Fruit fly (Drosophila melanogaster) whole organism, embryonic: ENCODE measurements around the gene CG16775.

Experiments
- ATbp ChIP-seq: fragments of 200-800 bp; sonication (Bioruptor generic); optimal IDR thresholded peaks from 2 replicates; lab custom pipeline; 2017; ENCODE audit warnings: missing biosample characterization, mild to moderate bottlenecking, missing genetic modification characterization, missing genetic modification reagents
- Abd-B ChIP-seq: fragments of 200-800 bp; sonication (Bioruptor generic); optimal IDR thresholded peaks from 2 replicates; lab custom pipeline; 2018; ENCODE audit warnings: missing biosample characterization, mild to moderate bottlenecking, missing genetic modification characterization, moderate library complexity
- Asciz ChIP-seq: fragments of 200-800 bp; sonication (Bioruptor generic); optimal IDR thresholded peaks from 2 replicates; lab custom pipeline; 2017; ENCODE audit warnings: missing biosample characterization, mild to moderate bottlenecking, missing genetic modification characterization, missing genetic modification reagents
- Atf6 ChIP-seq: fragments of 200-800 bp; sonication (Bioruptor generic); IDR thresholded peaks from 2 replicates; pipeline ENCODE4 v1.3.6; 2022; ENCODE audit warnings: missing biosample characterization, missing genetic modification characterization
- CG10959 ChIP-seq: fragments of 200-800 bp; sonication (Bioruptor generic); IDR thresholded peaks from 2 replicates; pipeline ENCODE4 v1.3.6; 2022; ENCODE audit warnings: missing biosample characterization, missing genetic modification characterization
- CG15514 ChIP-seq: fragments of 200-800 bp; sonication (Bioruptor generic); optimal IDR thresholded peaks from 3 replicates; lab custom pipeline; 2017; ENCODE audit warnings: missing biosample characterization, missing genetic modification characterization, mild to moderate bottlenecking, moderate library complexity, missing genetic modification reagents
- CG16863 ChIP-seq: fragments of 200-800 bp; sonication (Bioruptor generic); optimal IDR thresholded peaks from 3 replicates; lab custom pipeline; 2016; ENCODE audit warnings: missing biosample characterization, missing genetic modification characterization
- CG1792 ChIP-seq: fragments of 200-800 bp; sonication (Bioruptor generic); optimal IDR thresholded peaks from 2 replicates; lab custom pipeline; 2016; ENCODE audit warnings: missing biosample characterization, missing genetic modification characterization
- CG30403 ChIP-seq: fragments of 200-800 bp; sonication (Bioruptor generic); optimal IDR thresholded peaks from 3 replicates; lab custom pipeline; 2016; ENCODE audit warnings: missing biosample characterization, missing genetic modification characterization
- CG31388 ChIP-seq: fragments of 200-800 bp; sonication (Bioruptor generic); optimal IDR thresholded peaks from 2 replicates; lab custom pipeline; 2016; ENCODE audit warnings: missing biosample characterization, missing genetic modification characterization
- CG4328 ChIP-seq: fragments of 200-800 bp; sonication (Bioruptor generic); optimal IDR thresholded peaks from 3 replicates; lab custom pipeline; 2017; ENCODE audit warnings: missing biosample characterization, missing genetic modification reagents, missing genetic modification characterization
- CG4424 ChIP-seq: fragments of 200-800 bp; sonication (Bioruptor generic); optimal IDR thresholded peaks from 3 replicates; lab custom pipeline; 2016; ENCODE audit warnings: missing biosample characterization, missing genetic modification characterization
- CG4707 ChIP-seq: fragments of 200-800 bp; sonication (Bioruptor generic); optimal IDR thresholded peaks from 2 replicates; lab custom pipeline; 2018; ENCODE audit warnings: missing biosample characterization, mild to moderate bottlenecking, missing genetic modification characterization, moderate library complexity
- CG6272 ChIP-seq: fragments of 200-800 bp; sonication (Bioruptor generic); IDR thresholded peaks from 2 replicates; pipeline ENCODE4 v1.3.6; 2022; ENCODE audit warnings: missing biosample characterization, missing genetic modification characterization
- CG8089 ChIP-seq: fragments of 200-800 bp; sonication (Bioruptor generic); optimal IDR thresholded peaks from 3 replicates; lab custom pipeline; 2016; ENCODE audit warnings: missing biosample characterization, missing genetic modification characterization
- CG9932 ChIP-seq: fragments of 200-800 bp; sonication (Bioruptor generic); IDR thresholded peaks from 2 replicates; pipeline ENCODE4 v1.3.6; 2022; ENCODE audit warnings: missing biosample characterization, missing genetic modification characterization
- CTCF ChIP-seq: fragments of 200-800 bp; sonication (Bioruptor generic); optimal IDR thresholded peaks from 2 replicates; lab custom pipeline; 2017; ENCODE audit warnings: missing biosample characterization, mild to moderate bottlenecking, missing genetic modification characterization, moderate library complexity
- CoRest ChIP-seq: fragments of 200-800 bp; sonication (Bioruptor generic); optimal IDR thresholded peaks from 3 replicates; lab custom pipeline; 2018; ENCODE audit warnings: missing biosample characterization, mild to moderate bottlenecking, missing genetic modification characterization, moderate library complexity
- E2f2 ChIP-seq: fragments of 200-800 bp; sonication (Bioruptor generic); IDR thresholded peaks from 2 replicates; pipeline ENCODE4 v1.3.6; 2022; ENCODE audit warnings: missing biosample characterization, missing genetic modification characterization
- Hr78 ChIP-seq, 2 experiments: fragments of 200-800 bp in 1 of 2; fragments of >200 bp in 1 of 2; sonication (Bioruptor generic) in 1 of 2; optimal IDR thresholded peaks; 2 replicates each; lab custom pipeline; 2017 to 2019; ENCODE audit warnings: missing biosample characterization in 2 of 2, missing genetic modification characterization in 2 of 2, mild to moderate bottlenecking in 1 of 2, moderate library complexity in 1 of 2
- Kr ChIP-seq: fragments of 200-800 bp; sonication (Bioruptor generic); optimal IDR thresholded peaks from 2 replicates; lab custom pipeline; 2017; ENCODE audit warnings: missing biosample characterization, mild to moderate bottlenecking, missing genetic modification characterization
- Lhr ChIP-seq: fragments of 200-800 bp; sonication (Bioruptor generic); optimal IDR thresholded peaks from 3 replicates; lab custom pipeline; 2017; ENCODE audit warnings: mild to moderate bottlenecking, missing biosample characterization, missing genetic modification reagents, missing genetic modification characterization
- Mes4 ChIP-seq: fragments of 200-800 bp; sonication (Bioruptor generic); optimal IDR thresholded peaks from 2 replicates; lab custom pipeline; 2016; ENCODE audit warnings: missing biosample characterization, missing genetic modification characterization
- NK7.1 ChIP-seq: fragments of 200-800 bp; sonication (Bioruptor generic); optimal IDR thresholded peaks from 3 replicates; lab custom pipeline; 2016; ENCODE audit warnings: missing biosample characterization, missing genetic modification characterization
- Rfx ChIP-seq: fragments of 200-800 bp; sonication (Bioruptor generic); IDR thresholded peaks from 2 replicates; pipeline ENCODE4 v1.3.6; 2022; ENCODE audit warnings: missing biosample characterization, missing genetic modification characterization
- Six4 ChIP-seq: fragments of 200-800 bp; sonication (Bioruptor generic); optimal IDR thresholded peaks from 2 replicates; lab custom pipeline; 2016; ENCODE audit warnings: missing biosample characterization, missing genetic modification characterization
- Stat92E ChIP-seq, 3 experiments: fragments of >200 bp in 2 of 3; fragments of 200-800 bp in 1 of 3; sonication (Bioruptor generic) in 1 of 3; optimal IDR thresholded peaks; 2 replicates each; lab custom pipeline; 2017 to 2019; ENCODE audit warnings: missing biosample characterization in 3 of 3, missing genetic modification characterization in 3 of 3, mild to moderate bottlenecking in 1 of 3, moderate library complexity in 1 of 3
- Tbp ChIP-seq: fragments of >200 bp; optimal IDR thresholded peaks from 2 replicates; lab custom pipeline; 2018; ENCODE audit warnings: missing biosample characterization, missing genetic modification characterization
- Trl ChIP-seq, 3 experiments: fragments of >200 bp in 2 of 3; fragments of 200-800 bp in 1 of 3; sonication (Bioruptor generic) in 1 of 3; optimal IDR thresholded peaks; 2 replicates in 1 of 3; 3 replicates in 2 of 3; lab custom pipeline; 2016 to 2017; ENCODE audit warnings: missing biosample characterization in 1 of 3, missing genetic modification characterization in 1 of 3
- Vsx1 ChIP-seq: fragments of 200-800 bp; sonication (Bioruptor generic); optimal IDR thresholded peaks from 2 replicates; lab custom pipeline; 2017; ENCODE audit warnings: missing biosample characterization, mild to moderate bottlenecking, missing genetic modification characterization, missing genetic modification reagents
- Xrp1 ChIP-seq: fragments of 200-800 bp; sonication (Bioruptor generic); IDR thresholded peaks from 2 replicates; pipeline ENCODE4 v1.3.6; 2022; ENCODE audit warnings: missing biosample characterization, missing genetic modification characterization
- amos ChIP-seq: fragments of 200-800 bp; sonication (Bioruptor generic); IDR thresholded peaks from 2 replicates; pipeline ENCODE4 v1.3.6; 2022; ENCODE audit warnings: missing biosample characterization, missing genetic modification characterization; ENCODE audit not compliant: partially characterized antibody
- ash1 ChIP-seq: fragments of 200-800 bp; sonication (Bioruptor generic); optimal IDR thresholded peaks from 2 replicates; lab custom pipeline; 2018; ENCODE audit warnings: missing biosample characterization, mild to moderate bottlenecking, missing genetic modification characterization
- btn ChIP-seq: fragments of 200-800 bp; sonication (Bioruptor generic); optimal IDR thresholded peaks from 2 replicates; lab custom pipeline; 2016; ENCODE audit warnings: missing biosample characterization, missing genetic modification characterization
- cad ChIP-seq: fragments of >200 bp; optimal IDR thresholded peaks from 2 replicates; lab custom pipeline; 2017; ENCODE audit warnings: missing biosample characterization, missing genetic modification characterization
- cas ChIP-seq: fragments of 200-800 bp; sonication (Bioruptor generic); IDR thresholded peaks from 2 replicates; pipeline ENCODE4 v1.3.6; 2022; ENCODE audit warnings: missing biosample characterization, missing genetic modification characterization
- chn ChIP-seq: fragments of 200-800 bp; sonication (Bioruptor generic); optimal IDR thresholded peaks from 2 replicates; lab custom pipeline; 2016; ENCODE audit warnings: missing biosample characterization, missing genetic modification characterization
- crol ChIP-seq: fragments of 200-800 bp; sonication (Bioruptor generic); IDR thresholded peaks from 2 replicates; pipeline ENCODE4 v1.3.6; 2022; ENCODE audit warnings: missing biosample characterization, missing genetic modification characterization
- esg ChIP-seq: fragments of 200-800 bp; sonication (Bioruptor generic); conservative IDR thresholded peaks from 2 replicates; pipeline ENCODE4 v1.3.6; 2022; ENCODE audit warnings: missing biosample characterization, missing genetic modification characterization
- ewg ChIP-seq: fragments of 200-800 bp; sonication (Bioruptor generic); optimal IDR thresholded peaks from 3 replicates; lab custom pipeline; 2017; ENCODE audit warnings: mild to moderate bottlenecking, missing biosample characterization, missing genetic modification reagents, missing genetic modification characterization
- exex ChIP-seq: fragments of 200-800 bp; sonication (Bioruptor generic); optimal IDR thresholded peaks from 4 replicates; lab custom pipeline; 2018; ENCODE audit warnings: missing biosample characterization, mild to moderate bottlenecking, missing genetic modification characterization, moderate library complexity
- grau ChIP-seq: fragments of 200-800 bp; optimal IDR thresholded peaks from 3 replicates; lab custom pipeline; 2019; ENCODE audit warnings: missing biosample characterization, mild to moderate bottlenecking, missing genetic modification characterization, moderate library complexity
- gsb-n ChIP-seq: fragments of 200-800 bp; sonication (Bioruptor generic); optimal IDR thresholded peaks from 3 replicates; lab custom pipeline; 2018; ENCODE audit warnings: missing biosample characterization, mild to moderate bottlenecking, missing genetic modification characterization
- gt ChIP-seq: fragments of 200-800 bp; sonication (Bioruptor generic); IDR thresholded peaks from 2 replicates; pipeline ENCODE4 v1.3.6; 2022; ENCODE audit warnings: missing biosample characterization, missing genetic modification characterization
- h ChIP-seq: fragments of >200 bp; optimal IDR thresholded peaks from 2 replicates; lab custom pipeline; 2017
- kay ChIP-seq: fragments of 200-800 bp; sonication (Bioruptor generic); optimal IDR thresholded peaks from 2 replicates; lab custom pipeline; 2016; ENCODE audit warnings: missing biosample characterization, missing genetic modification characterization
- mam ChIP-seq: fragments of 200-800 bp; sonication (Bioruptor generic); optimal IDR thresholded peaks from 3 replicates; lab custom pipeline; 2016; ENCODE audit warnings: missing biosample characterization, missing genetic modification characterization
- peb ChIP-seq: fragments of 200-800 bp; sonication (Bioruptor generic); IDR thresholded peaks from 2 replicates; pipeline ENCODE4 v1.3.6; 2022; ENCODE audit warnings: missing biosample characterization, missing genetic modification characterization
- run ChIP-seq: fragments of 200-800 bp; sonication (Bioruptor generic); optimal IDR thresholded peaks from 3 replicates; lab custom pipeline; 2018; ENCODE audit warnings: missing biosample characterization, mild to moderate bottlenecking, missing genetic modification characterization
- salm ChIP-seq: fragments of 200-800 bp; sonication (Bioruptor generic); optimal IDR thresholded peaks from 2 replicates; lab custom pipeline; 2018; ENCODE audit warnings: missing biosample characterization, mild to moderate bottlenecking, missing genetic modification characterization
- trem ChIP-seq: fragments of 200-800 bp; optimal IDR thresholded peaks from 3 replicates; lab custom pipeline; 2019; ENCODE audit warnings: missing biosample characterization, mild to moderate bottlenecking, missing genetic modification characterization, moderate library complexity
- twi ChIP-seq: fragments of 200-800 bp; optimal IDR thresholded peaks from 2 replicates; lab custom pipeline; 2019; ENCODE audit warnings: missing biosample characterization, mild to moderate bottlenecking, missing genetic modification characterization, moderate library complexity
- wdn ChIP-seq: fragments of 200-800 bp; sonication (Bioruptor generic); IDR thresholded peaks from 2 replicates; pipeline ENCODE4 v1.3.6; 2022; ENCODE audit warnings: missing biosample characterization, missing genetic modification characterization

CG16775 gene

dm6 chr3L:17904593-17904992, 18.1 kb upstream of the CG16775 start (continued):
- no peak for TF ChIP-seq Six4 (GFP tag; lab: Kevin White, UChicago)
- no peak for TF ChIP-seq Trl (optimal IDR thresholded peaks at IDR 0.05; lab: Kevin White, UChicago)
- no peak for TF ChIP-seq Trl (GFP tag; optimal IDR thresholded peaks at IDR 0.05; lab: Kevin White, UChicago)
- no peak for TF ChIP-seq cad (GFP tag; lab: Kevin White, UChicago)
- TF ChIP-seq Lhr = no peak
- no peak for TF ChIP-seq run (tag; lab: Kevin White, UChicago)
- TF ChIP-seq salm (tag; lab: Kevin White, UChicago) = no peak
- no peak for TF ChIP-seq CG4424 (GFP tag; lab: Kevin White, UChicago)
- TF ChIP-seq Hr78 (GFP tag; optimal IDR thresholded peaks at IDR 0.05; lab: Kevin White, UChicago) = peak in 1 of 2 experiments; percentile 30
- TF ChIP-seq Mes4 (GFP tag; lab: Kevin White, UChicago) = no peak
- TF ChIP-seq chn (GFP tag; lab: Kevin White, UChicago) = no peak
- no peak for TF ChIP-seq mam (GFP tag; lab: Kevin White, UChicago)
- TF ChIP-seq btn (GFP tag; lab: Kevin White, UChicago) = no peak
- TF ChIP-seq CG1792 = no peak
- TF ChIP-seq CG6272 (GFP tag; lab: Robert Waterston, UW) = no peak
- TF ChIP-seq amos (GFP tag; lab: Robert Waterston, UW) = no peak
- TF ChIP-seq ash1 (GFP tag; lab: Kevin White, UChicago) = no peak
- TF ChIP-seq twi = no peak
- TF ChIP-seq Asciz (GFP tag; lab: Kevin White, UChicago) = no peak
- no peak for TF ChIP-seq Stat92E (GFP tag; optimal IDR thresholded peaks at IDR 0.05; lab: Kevin White, UChicago)
- TF ChIP-seq exex = peak; percentile 23
- TF ChIP-seq ewg (GFP tag; lab: Kevin White, UChicago) = no peak
- TF ChIP-seq CTCF (GFP tag; lab: Kevin White, UChicago) = no peak
- no peak for TF ChIP-seq ATbp (GFP tag; lab: Kevin White, UChicago)
- TF ChIP-seq CG4707 (GFP tag; lab: Kevin White, UChicago) = no peak
- no peak for TF ChIP-seq cas
- no peak for TF ChIP-seq gt
- TF ChIP-seq gsb-n (tag; lab: Kevin White, UChicago) = no peak
- TF ChIP-seq Atf6 = no peak
- no peak for TF ChIP-seq Kr (GFP tag; lab: Kevin White, UChicago)
- no peak for TF ChIP-seq CG8089 (GFP tag; lab: Kevin White, UChicago)
- peak; percentile 45 for TF ChIP-seq grau (tag; lab: Kevin White, UChicago)
- TF ChIP-seq Vsx1 (GFP tag; lab: Kevin White, UChicago) = no peak
- TF ChIP-seq CG30403 (GFP tag; lab: Kevin White, UChicago) = no peak
- TF ChIP-seq CG10959 (GFP tag; lab: Robert Waterston, UW) = no peak
- TF ChIP-seq h = no peak
- TF ChIP-seq CG31388 = no peak
- TF ChIP-seq CG15514 (GFP tag; lab: Kevin White, UChicago) = no peak
- TF ChIP-seq Tbp (GFP tag; lab: Kevin White, UChicago) = no peak
- peak; percentile 18; the same call in 1 of the 2 replicates for TF ChIP-seq CG9932 (GFP tag; lab: Robert Waterston, UW)
- TF ChIP-seq CG16863 = no peak
- TF ChIP-seq peb (GFP tag; lab: Robert Waterston, UW) = no peak
- TF ChIP-seq NK7.1 = no peak
- 0 out of 2 replicates have a peak, but pooled peaks have one; percentile 14 for TF ChIP-seq Rfx
- TF ChIP-seq CoRest (tag; lab: Kevin White, UChicago) = no peak
- TF ChIP-seq kay = no peak
- no peak for TF ChIP-seq Abd-B (GFP tag; lab: Kevin White, UChicago)
- TF ChIP-seq wdn (GFP tag; lab: Robert Waterston, UW) = no peak
- no peak for TF ChIP-seq Xrp1 (GFP tag; lab: Robert Waterston, UW)
- TF ChIP-seq trem = no peak
- TF ChIP-seq crol = no peak
- no peak for TF ChIP-seq CG4328 (GFP tag; lab: Kevin White, UChicago)
- no peak for TF ChIP-seq E2f2 (GFP tag; lab: Robert Waterston, UW)
- TF ChIP-seq esg (GFP tag; lab: Robert Waterston, UW) = no peak
